Fruit fly (Drosophila melanogaster) whole organism, adult: ENCODE results near the gene tty.

ENCODE experiments used
- CG11617 ChIP-seq: fragments of 200-800 bp; sonication (Bioruptor generic); optimal IDR thresholded peaks from 2 replicates; lab custom pipeline; 2017; ENCODE audit warnings: mild to moderate bottlenecking, missing biosample characterization, missing genetic modification reagents, missing genetic modification characterization
- CG12768 ChIP-seq: fragments of 200-800 bp; sonication (Bioruptor generic); optimal IDR thresholded peaks from 2 replicates; lab custom pipeline; 2017; ENCODE audit warnings: missing biosample characterization, missing genetic modification characterization, mild to moderate bottlenecking, moderate library complexity, missing genetic modification reagents
- CG14711 ChIP-seq: fragments of 200-800 bp; sonication (Bioruptor generic); optimal IDR thresholded peaks from 2 replicates; lab custom pipeline; 2018; ENCODE audit warnings: missing biosample characterization, mild to moderate bottlenecking, missing genetic modification characterization, moderate library complexity
- CG1620 ChIP-seq: fragments of 200-800 bp; sonication (Bioruptor generic); optimal IDR thresholded peaks from 2 replicates; lab custom pipeline; 2016; ENCODE audit warnings: missing biosample characterization, missing genetic modification characterization
- CG33017 ChIP-seq: fragments of 200-800 bp; sonication (Bioruptor generic); optimal IDR thresholded peaks from 2 replicates; lab custom pipeline; 2018; ENCODE audit warnings: missing biosample characterization, mild to moderate bottlenecking, missing genetic modification characterization, moderate library complexity
- CG5204 ChIP-seq: fragments of 200-800 bp; sonication (Bioruptor generic); optimal IDR thresholded peaks from 2 replicates; lab custom pipeline; 2016; ENCODE audit warnings: missing biosample characterization, missing genetic modification characterization
- CG7045 ChIP-seq: fragments of 200-800 bp; sonication (Bioruptor generic); optimal IDR thresholded peaks from 2 replicates; lab custom pipeline; 2017; ENCODE audit warnings: missing biosample characterization, mild to moderate bottlenecking, missing genetic modification characterization
- CG7101 ChIP-seq: fragments of 200-800 bp; sonication (Bioruptor generic); optimal IDR thresholded peaks from 2 replicates; lab custom pipeline; 2018; ENCODE audit warnings: missing biosample characterization, mild to moderate bottlenecking, missing genetic modification characterization, moderate library complexity
- Clk ChIP-seq: fragments of 200-800 bp; sonication (Bioruptor generic); optimal IDR thresholded peaks from 2 replicates; lab custom pipeline; 2017; ENCODE audit warnings: missing biosample characterization, missing genetic modification characterization
- Crg-1 ChIP-seq: fragments of 200-800 bp; sonication (Bioruptor generic); optimal IDR thresholded peaks from 2 replicates; lab custom pipeline; 2016; ENCODE audit warnings: missing biosample characterization, missing genetic modification characterization
- Hr96 ChIP-seq: fragments of 200-800 bp; sonication (Bioruptor generic); optimal IDR thresholded peaks from 2 replicates; lab custom pipeline; 2016; ENCODE audit warnings: missing biosample characterization, missing genetic modification characterization
- Mnt ChIP-seq: fragments of 200-800 bp; sonication (Bioruptor generic); optimal IDR thresholded peaks from 2 replicates; lab custom pipeline; 2016; ENCODE audit warnings: missing biosample characterization, mild to moderate bottlenecking, missing genetic modification characterization
- bab1 ChIP-seq: fragments of 200-800 bp; sonication (Bioruptor generic); optimal IDR thresholded peaks from 3 replicates; lab custom pipeline; 2019; ENCODE audit warnings: missing biosample characterization, mild to moderate bottlenecking, missing genetic modification characterization, moderate library complexity
- cic ChIP-seq: fragments of 200-800 bp; sonication (Bioruptor generic); optimal IDR thresholded peaks from 2 replicates; lab custom pipeline; 2017; ENCODE audit warnings: missing biosample characterization, mild to moderate bottlenecking, missing genetic modification characterization, moderate library complexity
- cnc ChIP-seq, 2 experiments: fragments of >200 bp; optimal IDR thresholded peaks; 2 replicates each; lab custom pipeline; 2017
- kay ChIP-seq: fragments of 200-800 bp; sonication (Bioruptor generic); peaks from one replicate; lab custom pipeline; 2016; ENCODE audit warnings: missing biosample characterization, missing genetic modification characterization, borderline replicate concordance
- ovo ChIP-seq: fragments of 200-800 bp; sonication (Bioruptor generic); optimal IDR thresholded peaks from 2 replicates; lab custom pipeline; 2016; ENCODE audit warnings: missing biosample characterization, missing genetic modification characterization
- pad ChIP-seq: fragments of 200-800 bp; sonication (Bioruptor generic); optimal IDR thresholded peaks from 3 replicates; lab custom pipeline; 2017; ENCODE audit warnings: missing biosample characterization, missing genetic modification characterization, mild to moderate bottlenecking, moderate library complexity, missing genetic modification reagents
- tj ChIP-seq: fragments of 200-800 bp; sonication (Bioruptor generic); optimal IDR thresholded peaks from 3 replicates; lab custom pipeline; 2017; ENCODE audit warnings: missing biosample characterization, mild to moderate bottlenecking, missing genetic modification characterization, moderate library complexity
- toe ChIP-seq: fragments of 200-800 bp; sonication (Bioruptor generic); optimal IDR thresholded peaks from 2 replicates; lab custom pipeline; 2016; ENCODE audit warnings: missing biosample characterization, missing genetic modification characterization

The tty gene

DNA sequence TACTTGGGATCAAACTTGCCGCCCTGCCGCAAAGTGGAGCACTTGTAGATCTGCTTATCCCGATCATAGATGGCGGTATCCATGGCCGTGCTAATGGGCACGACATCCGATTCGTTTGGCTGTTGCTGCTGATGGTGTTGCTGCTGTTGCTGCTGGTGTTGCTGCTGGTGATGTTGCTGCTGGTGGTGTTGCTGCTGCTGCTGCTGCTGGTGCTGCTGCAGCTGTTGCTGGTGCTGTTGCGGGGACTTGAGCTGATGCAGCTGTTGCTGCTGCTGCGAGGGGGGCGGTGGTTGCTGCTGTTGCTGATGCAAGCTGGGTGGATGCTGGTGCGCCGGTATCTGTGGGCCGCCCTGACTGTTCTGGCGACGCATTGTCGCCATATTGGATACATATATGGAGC lies 6.3 kb downstream of the tty start:
- TF ChIP-seq tj (GFP tag; lab: Kevin White, UChicago) (no peak), Hr96 (GFP tag; lab: Kevin White, UChicago) (no peak), CG11617 (GFP tag; lab: Kevin White, UChicago) (no peak), CG7101 (tag; lab: Kevin White, UChicago) (no peak), CG1620 (GFP tag; lab: Kevin White, UChicago) (no peak), toe (GFP tag; lab: Kevin White, UChicago) (no peak), Crg-1 (GFP tag; lab: Kevin White, UChicago) (no peak), Clk (GFP tag; lab: Kevin White, UChicago) (no peak), CG5204 (no peak), CG12768 (GFP tag; lab: Kevin White, UChicago) (no peak), CG14711 (no peak), pad (GFP tag; lab: Kevin White, UChicago) (no peak), Mnt (GFP tag; lab: Kevin White, UChicago) (no peak), CG7045 (GFP tag; lab: Kevin White, UChicago) (no peak), kay (GFP tag; lab: Kevin White, UChicago) (no peak)

DNA sequence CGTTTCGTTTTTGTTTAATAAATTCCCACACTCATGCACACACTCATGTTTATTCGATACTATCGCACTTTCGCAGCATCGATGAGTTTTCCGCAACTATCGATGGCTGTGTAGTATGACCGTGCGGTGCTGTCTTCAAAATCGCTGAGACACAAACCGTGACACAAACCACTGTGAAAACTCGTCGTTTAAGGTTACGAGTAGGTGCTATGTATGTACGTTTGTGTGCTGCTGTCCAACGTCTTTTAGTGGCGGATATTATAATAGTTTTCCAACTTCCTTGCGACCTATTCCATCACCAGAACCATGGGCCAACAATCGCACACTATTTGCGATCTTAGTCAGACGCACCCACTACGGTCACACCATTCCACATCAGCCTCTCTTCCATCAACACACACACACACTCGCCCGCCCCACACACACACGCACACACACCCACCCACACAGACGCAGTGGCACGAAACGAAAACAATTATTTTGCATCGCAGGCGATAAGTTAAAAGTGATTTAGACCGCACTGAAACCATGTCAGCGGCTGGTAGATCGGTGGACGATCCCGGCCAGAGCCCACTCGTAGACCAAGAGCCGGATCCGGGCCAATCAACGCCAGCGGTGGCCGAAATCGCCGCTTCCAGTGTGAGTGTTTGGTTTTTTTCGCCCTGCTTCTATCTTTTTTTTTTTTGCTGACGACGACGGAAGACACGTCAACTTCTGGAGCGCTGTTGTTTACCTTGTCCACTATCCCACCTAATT lies 15.4 kb downstream of the tty start, which contains the start of the genes Dd and CG1486:
Dd (minus strand) TSS at position 77 of the 756 bp plus-strand sequence.
CG1486 (plus strand) TSS at position 114 of the 756 bp plus-strand sequence.
- TF ChIP-seq CG5204 (no peak), CG7045 (GFP tag; lab: Kevin White, UChicago) (no peak), Clk (GFP tag; lab: Kevin White, UChicago) (no peak), CG7101 (tag; lab: Kevin White, UChicago) (peak; percentile 27), CG14711 (no peak), ovo (GFP tag; lab: Kevin White, UChicago) (no peak), Crg-1 (GFP tag; lab: Kevin White, UChicago) (no peak), cic (GFP tag; lab: Kevin White, UChicago) (no peak), cnc (optimal IDR thresholded peaks at IDR 0.05; lab: Kevin White, UChicago) (no peak), Mnt (GFP tag; lab: Kevin White, UChicago) (peak; percentile 51), pad (GFP tag; lab: Kevin White, UChicago) (peak; percentile 36), Hr96 (GFP tag; lab: Kevin White, UChicago) (no peak), CG33017 (tag; lab: Kevin White, UChicago) (no peak), bab1 (GFP tag; lab: Kevin White, UChicago) (peak; percentile 15), CG11617 (GFP tag; lab: Kevin White, UChicago) (peak; percentile 8), CG1620 (GFP tag; lab: Kevin White, UChicago) (no peak), kay (GFP tag; lab: Kevin White, UChicago) (no peak), CG12768 (GFP tag; lab: Kevin White, UChicago) (no peak), tj (GFP tag; lab: Kevin White, UChicago) (peak; percentile 94), toe (GFP tag; lab: Kevin White, UChicago) (no peak)

DNA sequence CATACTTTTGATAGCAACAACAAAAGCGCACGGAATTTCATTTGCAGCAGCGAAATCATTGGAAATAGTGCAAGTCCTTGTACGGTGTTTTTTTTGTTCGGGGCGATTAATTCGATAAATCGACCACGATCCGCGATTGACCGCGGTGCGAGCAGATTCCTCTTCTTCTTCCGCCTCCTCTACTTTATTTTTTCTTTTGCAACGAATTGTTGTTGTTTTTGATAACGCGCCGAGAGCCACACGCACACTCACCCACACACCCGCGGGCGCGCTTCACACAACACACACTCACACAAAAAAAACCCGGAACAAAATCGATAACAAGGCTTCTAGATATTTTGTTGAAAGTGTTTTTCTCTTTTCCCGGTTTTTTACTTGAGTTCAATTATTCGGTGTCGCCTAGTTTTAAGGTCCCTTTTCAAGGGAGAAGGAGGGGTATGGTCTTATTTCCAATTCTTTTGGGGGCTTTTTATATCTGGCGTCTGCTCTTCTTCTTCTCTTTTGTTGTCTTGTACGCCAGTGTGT lies 16.2 kb downstream of the tty start:
- no peak for TF ChIP-seq CG7045 (GFP tag; lab: Kevin White, UChicago)
- TF ChIP-seq CG12768 (GFP tag; lab: Kevin White, UChicago): no peak
- TF ChIP-seq bab1 (GFP tag; lab: Kevin White, UChicago): no peak
- no peak for TF ChIP-seq CG33017 (tag; lab: Kevin White, UChicago)
- no peak for TF ChIP-seq cic (GFP tag; lab: Kevin White, UChicago)
- no peak for TF ChIP-seq CG7101 (tag; lab: Kevin White, UChicago)
- no peak for TF ChIP-seq CG14711
- no peak for TF ChIP-seq pad (GFP tag; lab: Kevin White, UChicago)
- no peak for TF ChIP-seq Mnt (GFP tag; lab: Kevin White, UChicago)
- TF ChIP-seq cnc (optimal IDR thresholded peaks at IDR 0.05; lab: Kevin White, UChicago): no peak
- TF ChIP-seq tj (GFP tag; lab: Kevin White, UChicago): no peak
- TF ChIP-seq CG5204: no peak
- no peak for TF ChIP-seq CG1620 (GFP tag; lab: Kevin White, UChicago)
- no peak for TF ChIP-seq Clk (GFP tag; lab: Kevin White, UChicago)
- TF ChIP-seq toe (GFP tag; lab: Kevin White, UChicago): no peak
- no peak for TF ChIP-seq CG11617 (GFP tag; lab: Kevin White, UChicago)
- TF ChIP-seq Crg-1 (GFP tag; lab: Kevin White, UChicago): no peak
- no peak for TF ChIP-seq Hr96 (GFP tag; lab: Kevin White, UChicago)
- no peak for TF ChIP-seq kay (GFP tag; lab: Kevin White, UChicago)
- no peak for TF ChIP-seq ovo (GFP tag; lab: Kevin White, UChicago)

DNA sequence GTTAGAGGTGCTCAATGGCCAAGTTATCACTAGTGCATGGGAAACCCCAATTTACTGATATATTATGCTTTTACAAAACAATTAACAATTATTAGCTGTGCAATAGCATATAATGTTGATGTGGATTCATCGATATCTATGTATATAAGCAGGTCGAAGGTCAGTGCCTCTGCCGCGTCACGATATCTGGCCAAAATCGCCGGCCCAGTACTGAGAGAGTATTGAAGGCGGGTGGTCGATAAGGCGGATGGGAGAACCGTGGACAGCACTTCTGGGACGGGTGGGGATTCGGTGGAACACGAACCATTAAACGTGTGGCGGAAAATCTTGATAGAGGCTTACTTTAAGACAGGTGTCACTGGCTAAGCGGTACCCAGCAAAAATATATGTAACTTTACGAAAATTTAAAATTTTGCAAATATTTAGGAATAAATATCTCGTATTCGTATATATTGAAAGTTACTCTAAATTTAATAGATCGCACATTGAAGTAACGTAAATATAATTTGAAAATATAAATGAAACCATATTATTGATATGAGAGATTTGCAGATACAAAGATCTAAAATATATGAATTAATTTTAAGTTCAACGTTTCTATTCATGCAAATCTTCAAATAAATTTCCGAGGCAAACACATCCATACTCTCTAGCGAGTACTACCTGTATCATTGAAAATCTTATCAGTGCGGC lies 17.0 kb downstream of the tty start:
- no peak for TF ChIP-seq CG1620 (GFP tag; lab: Kevin White, UChicago)
- no peak for TF ChIP-seq CG5204
- TF ChIP-seq cic (GFP tag; lab: Kevin White, UChicago): no peak
- no peak for TF ChIP-seq Mnt (GFP tag; lab: Kevin White, UChicago)
- TF ChIP-seq pad (GFP tag; lab: Kevin White, UChicago): peak; percentile 62
- TF ChIP-seq tj (GFP tag; lab: Kevin White, UChicago): no peak
- TF ChIP-seq CG7101 (tag; lab: Kevin White, UChicago): no peak
- no peak for TF ChIP-seq CG11617 (GFP tag; lab: Kevin White, UChicago)
- TF ChIP-seq Clk (GFP tag; lab: Kevin White, UChicago): peak; percentile 30
- TF ChIP-seq CG14711: peak; percentile 64
- peak; percentile 33 for TF ChIP-seq CG7045 (GFP tag; lab: Kevin White, UChicago)
- TF ChIP-seq Crg-1 (GFP tag; lab: Kevin White, UChicago): no peak
- TF ChIP-seq toe (GFP tag; lab: Kevin White, UChicago): peak; percentile 48
- TF ChIP-seq ovo (GFP tag; lab: Kevin White, UChicago): no peak
- no peak for TF ChIP-seq cnc (optimal IDR thresholded peaks at IDR 0.05; lab: Kevin White, UChicago)
- TF ChIP-seq CG12768 (GFP tag; lab: Kevin White, UChicago): no peak
